Worm (Caenorhabditis elegans): ENCODE results near the gene T05G5.5.
A peak's percentile ranks its signal among the peaks of the same experiment; 100 is the strongest.

Gene T05G5.5

DNA sequence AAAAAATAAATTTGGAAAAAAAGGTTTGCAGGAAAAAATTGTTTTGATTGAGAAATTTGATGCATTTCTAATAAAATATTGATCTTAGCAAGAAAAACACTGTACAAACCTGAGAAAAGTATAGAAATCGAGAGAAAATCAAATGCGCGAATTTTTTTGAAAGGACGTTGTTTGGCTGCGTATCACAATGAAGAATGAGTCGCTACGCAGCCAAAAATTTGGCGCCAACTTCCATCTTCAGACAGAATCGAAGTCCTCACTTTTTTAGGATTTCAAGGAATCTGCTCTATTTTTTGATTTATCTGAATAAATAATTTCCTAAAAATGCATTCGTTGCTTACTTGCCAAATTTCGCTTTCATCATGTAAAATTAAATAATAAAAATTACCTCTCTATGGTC is 4.6 kb downstream of the T05G5.5 start:
- TF ChIP-seq lsy-2 (tag; optimal IDR thresholded peaks at IDR 0.05) (no peak), Y55F3AM.14 (GFP tag; optimal IDR thresholded peaks at IDR 0.05) (no peak), aly-2 (tag; optimal IDR thresholded peaks at IDR 0.05) (no peak), nhr-23 (tag; optimal IDR thresholded peaks at IDR 0.05) (no peak), lin-39 (tag; optimal IDR thresholded peaks at IDR 0.05) (no peak), ztf-11 (tag; optimal IDR thresholded peaks at IDR 0.05) (no peak), lin-11 (tag; optimal IDR thresholded peaks at IDR 0.05) (no peak), nhr-12 (tag; optimal IDR thresholded peaks at IDR 0.05) (no peak), sma-3 (GFP tag; optimal IDR thresholded peaks at IDR 0.05) (no peak), mbf-1 (tag; optimal IDR thresholded peaks at IDR 0.05) (no peak), dmd-4 (tag; optimal IDR thresholded peaks at IDR 0.05) (no peak), mab-5 (tag; optimal IDR thresholded peaks at IDR 0.05) (no peak)

DNA sequence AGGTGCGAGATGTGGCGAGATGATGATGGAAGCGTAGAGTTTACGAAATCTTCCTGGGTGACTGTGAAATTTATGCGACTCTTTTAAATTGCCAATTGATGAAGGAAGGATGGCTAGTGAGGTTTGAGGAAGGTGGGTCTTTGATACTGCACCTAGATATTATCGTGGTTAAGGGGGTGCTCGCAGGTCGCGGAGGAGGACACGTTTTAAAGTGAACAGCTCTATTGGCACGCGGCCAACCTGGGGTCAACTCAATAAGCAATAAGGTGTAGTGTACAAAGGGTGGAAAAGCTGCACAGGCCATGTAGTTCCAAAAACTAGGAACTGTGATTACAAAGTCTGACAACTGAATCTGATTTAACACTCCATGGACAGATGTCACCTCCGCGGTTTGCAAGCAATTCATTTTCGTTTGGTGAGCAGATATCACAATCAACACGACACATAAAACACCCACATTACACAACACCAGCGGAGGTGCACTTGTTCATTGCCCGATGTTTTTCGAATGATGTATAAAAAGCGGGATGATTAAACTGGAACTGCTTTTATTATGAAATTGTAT is 5.8 kb downstream of the T05G5.5 start:
- TF ChIP-seq ceh-16 (tag; optimal IDR thresholded peaks at IDR 0.05), result no peak
- TF ChIP-seq lin-39 (tag; optimal IDR thresholded peaks at IDR 0.05), result no peak

DNA sequence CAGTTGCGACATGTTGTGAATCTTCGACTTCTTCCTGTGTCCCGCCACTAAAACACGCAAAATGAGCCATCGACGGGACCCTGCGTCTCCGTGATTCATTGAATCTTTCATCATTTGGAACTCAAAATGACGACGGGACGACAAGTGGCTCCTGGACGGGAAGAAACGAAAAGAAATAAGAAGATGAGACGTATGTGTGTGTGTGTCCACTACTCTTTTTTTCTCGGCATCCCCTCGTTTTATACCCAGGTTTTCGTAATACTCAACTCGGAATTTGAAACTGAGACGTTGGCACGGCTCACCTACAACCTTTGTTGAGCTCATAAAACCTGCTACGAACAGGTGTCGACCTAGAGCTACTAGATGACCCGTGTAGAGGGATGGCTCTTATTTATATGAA is 6.7 kb downstream of the T05G5.5 start:
- TF ChIP-seq nhr-129 (tag; optimal IDR thresholded peaks at IDR 0.05), result peak; percentile 59
- peak; percentile 10 for TF ChIP-seq sma-9 (GFP tag; optimal IDR thresholded peaks at IDR 0.05)
- no peak for TF ChIP-seq sma-9 (tag; optimal IDR thresholded peaks at IDR 0.05)
- TF ChIP-seq nhr-11 (tag; optimal IDR thresholded peaks at IDR 0.05), result no peak
- peak; percentile 41 for TF ChIP-seq C34F6.9 (tag; optimal IDR thresholded peaks at IDR 0.05)
- TF ChIP-seq F13H6.1 (tag; optimal IDR thresholded peaks at IDR 0.05), result peak; percentile 72
- peak in 1 of 2 experiments; percentile 16 for TF ChIP-seq lsy-2 (tag; optimal IDR thresholded peaks at IDR 0.05)

DNA sequence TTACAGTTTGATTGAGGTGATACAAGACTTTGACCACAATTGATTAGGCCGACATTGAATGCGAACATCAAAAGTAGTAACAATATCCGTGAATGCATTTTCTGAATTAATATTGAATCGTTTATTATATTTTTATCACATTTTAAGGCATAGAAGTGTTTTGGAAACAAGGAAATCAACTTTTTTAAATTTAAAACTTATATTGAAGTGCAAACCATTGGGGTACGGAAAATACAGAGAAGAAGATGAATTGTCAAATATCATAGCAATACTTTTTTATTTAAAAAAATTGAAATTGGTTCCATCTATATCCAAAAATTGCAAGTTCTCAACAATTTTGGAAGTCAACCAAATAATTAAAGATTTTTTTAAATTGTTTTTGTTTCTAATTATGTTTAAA is 8.0 kb downstream of the T05G5.5 start, which contains the start of gene T05G5.1:
TSS of gene T05G5.1 (minus strand) at position 101 of the 400 bp plus-strand sequence.
- no peak for TF ChIP-seq nhr-77 (tag; optimal IDR thresholded peaks at IDR 0.05)

DNA sequence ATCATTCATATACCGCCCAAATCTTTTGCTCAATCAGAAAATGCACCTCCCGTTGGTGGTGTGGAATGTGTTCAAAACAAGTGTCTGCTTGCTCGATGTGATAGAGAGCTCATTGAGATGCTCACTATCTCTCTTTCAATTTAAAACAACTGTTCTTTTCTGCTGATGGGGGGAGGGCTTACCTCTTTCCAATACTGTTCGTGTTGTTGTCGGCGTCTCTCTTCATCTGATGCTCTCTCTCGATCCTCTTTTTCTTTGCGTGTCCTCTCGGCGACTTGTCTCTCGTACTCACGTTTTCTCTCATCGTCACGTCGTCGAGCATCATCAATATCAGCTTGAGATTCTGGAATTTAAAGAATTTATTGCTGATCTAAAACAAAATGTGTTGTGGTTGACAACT is 9.2 kb downstream of the T05G5.5 start:
- no peak for TF ChIP-seq unc-39 (tag; optimal IDR thresholded peaks at IDR 0.05)
- TF ChIP-seq ceh-82 (tag; optimal IDR thresholded peaks at IDR 0.05), result no peak
- peak; percentile 48 for TF ChIP-seq C34F6.9 (tag; optimal IDR thresholded peaks at IDR 0.05)
- no peak for TF ChIP-seq nhr-12 (tag; optimal IDR thresholded peaks at IDR 0.05)
- no peak for TF ChIP-seq nhr-25 (tag; optimal IDR thresholded peaks at IDR 0.05)
- TF ChIP-seq snpc-4 (tag; optimal IDR thresholded peaks at IDR 0.05), result no peak
- peak in 1 of 2 experiments; percentile 33 for TF ChIP-seq lsy-2 (tag; optimal IDR thresholded peaks at IDR 0.05)
- TF ChIP-seq peb-1 (tag; optimal IDR thresholded peaks at IDR 0.05), result no peak
- TF ChIP-seq nhr-129 (tag; optimal IDR thresholded peaks at IDR 0.05), result peak; percentile 31
- TF ChIP-seq R02D3.7 (tag; optimal IDR thresholded peaks at IDR 0.05), result no peak
- peak; percentile 50 for TF ChIP-seq sma-9 (GFP tag; optimal IDR thresholded peaks at IDR 0.05)
- no peak for TF ChIP-seq sma-9 (tag; optimal IDR thresholded peaks at IDR 0.05)
- TF ChIP-seq sma-3 (GFP tag; optimal IDR thresholded peaks at IDR 0.05), result no peak
- TF ChIP-seq aly-2 (tag; optimal IDR thresholded peaks at IDR 0.05), result no peak
- TF ChIP-seq nhr-11 (tag; optimal IDR thresholded peaks at IDR 0.05), result no peak
- TF ChIP-seq F13H6.1 (tag; optimal IDR thresholded peaks at IDR 0.05), result peak; percentile 73

DNA sequence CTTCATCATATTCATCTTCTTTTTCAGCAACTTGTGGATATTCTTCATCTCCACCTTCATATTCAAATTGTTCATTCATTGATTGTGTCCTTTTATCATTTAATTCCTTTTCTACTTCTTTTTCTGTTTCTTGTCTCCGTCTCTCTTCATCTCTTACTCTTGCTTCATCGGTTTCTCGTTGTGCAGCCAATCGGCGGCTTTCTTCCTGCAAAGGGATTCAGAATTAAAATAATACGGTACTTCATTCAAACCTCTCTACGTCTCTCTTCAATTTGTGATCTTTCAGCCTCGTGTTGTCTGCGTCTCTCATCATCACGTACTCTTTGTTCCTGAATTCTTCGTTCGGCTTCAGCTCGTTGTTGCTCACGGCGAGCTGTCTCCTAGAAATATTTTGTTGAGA is 10.6 kb downstream of the T05G5.5 start:
- TF ChIP-seq lin-13 (GFP tag; optimal IDR thresholded peaks at IDR 0.05), result no peak
- no peak for TF ChIP-seq nhr-21 (tag; optimal IDR thresholded peaks at IDR 0.05)
- no peak for TF ChIP-seq fos-1 (tag; optimal IDR thresholded peaks at IDR 0.05)
- TF ChIP-seq lsy-2 (tag; optimal IDR thresholded peaks at IDR 0.05), result peak in 1 of 2 experiments; percentile 28
- no peak for TF ChIP-seq blmp-1 (tag; optimal IDR thresholded peaks at IDR 0.05; ENCODE audit: insufficient read depth)
- TF ChIP-seq peb-1 (tag; optimal IDR thresholded peaks at IDR 0.05), result no peak
- no peak for TF ChIP-seq nhr-77 (tag; optimal IDR thresholded peaks at IDR 0.05)

DNA sequence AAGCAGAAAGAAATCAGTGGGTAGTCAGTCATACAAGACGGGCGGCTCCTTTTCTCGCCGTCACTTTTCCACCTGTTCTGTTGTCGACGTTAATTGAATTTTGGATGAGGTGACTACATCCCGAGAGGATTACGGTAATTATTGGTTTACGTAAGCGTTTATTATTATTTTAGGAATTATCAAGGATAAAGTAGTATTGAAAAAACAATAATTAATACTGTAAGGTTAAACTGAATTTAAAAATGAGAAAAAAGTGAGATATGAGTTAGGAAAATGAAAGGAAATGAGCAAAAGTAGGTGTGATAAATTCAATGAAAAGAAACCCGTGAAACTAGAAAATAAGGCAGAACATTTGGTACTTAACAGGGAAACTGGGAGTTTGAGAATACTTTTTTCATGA is 12.3 kb downstream of the T05G5.5 start, which contains the start of gene hlh-4:
TSS of gene hlh-4 (minus strand) at position 101 of the 400 bp plus-strand sequence.
- TF ChIP-seq mdl-1 (tag; optimal IDR thresholded peaks at IDR 0.05) (no peak), ama-1 (optimal IDR thresholded peaks at IDR 0.05) (no peak), nhr-23 (tag; optimal IDR thresholded peaks at IDR 0.05) (no peak), snpc-4 (tag; optimal IDR thresholded peaks at IDR 0.05) (no peak), C34F6.9 (tag; optimal IDR thresholded peaks at IDR 0.05) (no peak), aly-2 (tag; optimal IDR thresholded peaks at IDR 0.05) (no peak), fos-1 (tag; optimal IDR thresholded peaks at IDR 0.05) (no peak), nhr-11 (tag; optimal IDR thresholded peaks at IDR 0.05) (no peak), ZK546.5 (tag; optimal IDR thresholded peaks at IDR 0.05) (no peak), nhr-10 (tag; optimal IDR thresholded peaks at IDR 0.05) (no peak), dmd-4 (tag; optimal IDR thresholded peaks at IDR 0.05) (no peak), lin-13 (GFP tag; optimal IDR thresholded peaks at IDR 0.05) (no peak), R02D3.7 (tag; optimal IDR thresholded peaks at IDR 0.05) (no peak), unc-55 (GFP tag; optimal IDR thresholded peaks at IDR 0.05) (no peak), nhr-6 (tag; optimal IDR thresholded peaks at IDR 0.05) (no peak), F13H6.1 (tag; optimal IDR thresholded peaks at IDR 0.05) (no peak), unc-39 (tag; optimal IDR thresholded peaks at IDR 0.05) (no peak), Y55F3AM.14 (GFP tag; optimal IDR thresholded peaks at IDR 0.05) (no peak), nhr-21 (tag; optimal IDR thresholded peaks at IDR 0.05) (no peak)
